Fruit fly (Drosophila melanogaster) whole organism, embryonic: Measurements from ENCODE around the gene CG10365.

ENCODE experiments used
- CG10274 ChIP-seq: fragments of 200-800 bp; sonication (Bioruptor generic); optimal IDR thresholded peaks from 3 replicates; lab custom pipeline; 2017; ENCODE audit warnings: missing biosample characterization, mild to moderate bottlenecking, missing genetic modification characterization
- CG11093 ChIP-seq: fragments of 200-800 bp; sonication (Bioruptor generic); IDR thresholded peaks from 3 replicates; pipeline ENCODE4 v1.3.6; 2022; ENCODE audit warnings: missing biosample characterization, missing genetic modification characterization
- CG12155 ChIP-seq: fragments of 200-800 bp; sonication (Bioruptor generic); optimal IDR thresholded peaks from 3 replicates; lab custom pipeline; 2016; ENCODE audit warnings: missing biosample characterization, missing genetic modification characterization
- CG14050 ChIP-seq: fragments of 200-800 bp; sonication (Bioruptor generic); IDR thresholded peaks from 3 replicates; pipeline ENCODE4 v1.3.6; 2022; ENCODE audit warnings: missing biosample characterization, missing genetic modification characterization
- CG14667 ChIP-seq: fragments of 200-800 bp; sonication (Bioruptor generic); IDR thresholded peaks from 2 replicates; pipeline ENCODE4 v1.3.6; 2022; ENCODE audit warnings: missing biosample characterization, missing genetic modification characterization
- CG15601 ChIP-seq: fragments of 200-800 bp; sonication (Bioruptor generic); optimal IDR thresholded peaks from 3 replicates; lab custom pipeline; 2019; ENCODE audit warnings: missing biosample characterization, mild to moderate bottlenecking, missing genetic modification characterization, moderate library complexity
- CG18476 ChIP-seq: fragments of 200-800 bp; sonication (Bioruptor generic); optimal IDR thresholded peaks from 2 replicates; lab custom pipeline; 2016; ENCODE audit warnings: missing biosample characterization, mild to moderate bottlenecking, missing genetic modification characterization
- CG30020 ChIP-seq: fragments of 200-800 bp; optimal IDR thresholded peaks from 2 replicates; lab custom pipeline; 2019; ENCODE audit warnings: missing biosample characterization, mild to moderate bottlenecking, missing genetic modification characterization, moderate library complexity
- CG30403 ChIP-seq: fragments of 200-800 bp; sonication (Bioruptor generic); optimal IDR thresholded peaks from 3 replicates; lab custom pipeline; 2016; ENCODE audit warnings: missing biosample characterization, missing genetic modification characterization
- CG32532 ChIP-seq: fragments of 200-800 bp; sonication (Bioruptor generic); IDR thresholded peaks from 2 replicates; pipeline ENCODE4 v1.3.6; 2022; ENCODE audit warnings: missing biosample characterization, missing genetic modification characterization
- CG33213 ChIP-seq: fragments of 200-800 bp; sonication (Bioruptor generic); optimal IDR thresholded peaks from 3 replicates; lab custom pipeline; 2016; ENCODE audit warnings: missing biosample characterization, missing genetic modification characterization
- CG34224 ChIP-seq: fragments of 200-800 bp; sonication (Bioruptor generic); IDR thresholded peaks from 3 replicates; pipeline ENCODE4 v1.3.6; 2022; ENCODE audit warnings: missing biosample characterization, missing genetic modification characterization; ENCODE audit not compliant: partially characterized antibody
- CG3838 ChIP-seq: fragments of 200-800 bp; sonication (Bioruptor generic); optimal IDR thresholded peaks from 3 replicates; lab custom pipeline; 2016; ENCODE audit warnings: missing biosample characterization, missing genetic modification characterization
- CG4424 ChIP-seq: fragments of 200-800 bp; sonication (Bioruptor generic); optimal IDR thresholded peaks from 3 replicates; lab custom pipeline; 2016; ENCODE audit warnings: missing biosample characterization, missing genetic modification characterization
- CG4820 ChIP-seq: fragments of 200-800 bp; sonication (Bioruptor generic); optimal IDR thresholded peaks from 3 replicates; lab custom pipeline; 2016; ENCODE audit warnings: missing biosample characterization, missing genetic modification characterization
- CG5953 ChIP-seq: fragments of 200-800 bp; sonication (Bioruptor generic); IDR thresholded peaks from 2 replicates; pipeline ENCODE4 v1.3.6; 2022; ENCODE audit warnings: missing biosample characterization, missing genetic modification characterization
- CG6813 ChIP-seq: fragments of 200-800 bp; sonication (Bioruptor generic); optimal IDR thresholded peaks from 2 replicates; lab custom pipeline; 2017; ENCODE audit warnings: missing biosample characterization, missing genetic modification characterization, mild to moderate bottlenecking, moderate library complexity, missing genetic modification reagents
- CHES-1-like ChIP-seq: fragments of 200-800 bp; sonication (Bioruptor generic); optimal IDR thresholded peaks from 2 replicates; lab custom pipeline; 2016; ENCODE audit warnings: missing biosample characterization, missing genetic modification characterization
- CTCF ChIP-seq: fragments of 200-800 bp; sonication (Bioruptor generic); optimal IDR thresholded peaks from 2 replicates; lab custom pipeline; 2017; ENCODE audit warnings: missing biosample characterization, mild to moderate bottlenecking, missing genetic modification characterization, moderate library complexity
- Dip2 ChIP-seq: fragments of 200-800 bp; sonication (Bioruptor generic); IDR thresholded peaks from 2 replicates; pipeline ENCODE4 v1.3.6; 2022; ENCODE audit warnings: missing biosample characterization, missing genetic modification characterization
- Dip3 ChIP-seq: fragments of 200-800 bp; sonication (Bioruptor generic); optimal IDR thresholded peaks from 3 replicates; lab custom pipeline; 2016; ENCODE audit warnings: missing biosample characterization, missing genetic modification characterization
- Dp ChIP-seq: fragments of 200-800 bp; sonication (Bioruptor generic); optimal IDR thresholded peaks from 2 replicates; lab custom pipeline; 2018; ENCODE audit warnings: missing biosample characterization, mild to moderate bottlenecking, missing genetic modification characterization, moderate library complexity
- E2f2 ChIP-seq: fragments of 200-800 bp; sonication (Bioruptor generic); IDR thresholded peaks from 2 replicates; pipeline ENCODE4 v1.3.6; 2022; ENCODE audit warnings: missing biosample characterization, missing genetic modification characterization
- H2.0 ChIP-seq: fragments of 200-800 bp; sonication (Bioruptor generic); IDR thresholded peaks from 2 replicates; pipeline ENCODE4 v1.3.6; 2022; ENCODE audit warnings: missing biosample characterization, missing genetic modification characterization
- HLH54F ChIP-seq: fragments of 200-800 bp; sonication (Bioruptor generic); optimal IDR thresholded peaks from 3 replicates; lab custom pipeline; 2016; ENCODE audit warnings: missing biosample characterization, missing genetic modification characterization
- NfI ChIP-seq: fragments of 200-800 bp; sonication (Bioruptor generic); optimal IDR thresholded peaks from 3 replicates; lab custom pipeline; 2018; ENCODE audit warnings: missing biosample characterization, mild to moderate bottlenecking, missing genetic modification characterization, moderate library complexity
- Optix ChIP-seq: fragments of 200-800 bp; sonication (Bioruptor generic); IDR thresholded peaks from 3 replicates; pipeline ENCODE4 v1.3.6; 2022; ENCODE audit warnings: missing biosample characterization, missing genetic modification characterization
- Ravus ChIP-seq: fragments of 200-800 bp; sonication (Bioruptor generic); IDR thresholded peaks from 2 replicates; pipeline ENCODE4 v1.3.6; 2022; ENCODE audit warnings: missing biosample characterization, missing genetic modification characterization
- Sox100B ChIP-seq: fragments of 200-800 bp; sonication (Bioruptor generic); optimal IDR thresholded peaks from 3 replicates; lab custom pipeline; 2018; ENCODE audit warnings: missing biosample characterization, mild to moderate bottlenecking, missing genetic modification characterization
- ac ChIP-seq: fragments of 200-800 bp; sonication (Bioruptor generic); optimal IDR thresholded peaks from 3 replicates; lab custom pipeline; 2017; ENCODE audit warnings: missing biosample characterization, mild to moderate bottlenecking, missing genetic modification characterization
- cad ChIP-seq: fragments of >200 bp; optimal IDR thresholded peaks from 2 replicates; lab custom pipeline; 2017; ENCODE audit warnings: missing biosample characterization, missing genetic modification characterization
- cas ChIP-seq: fragments of 200-800 bp; sonication (Bioruptor generic); IDR thresholded peaks from 2 replicates; pipeline ENCODE4 v1.3.6; 2022; ENCODE audit warnings: missing biosample characterization, missing genetic modification characterization
- chif ChIP-seq, 2 experiments: fragments of 200-800 bp; sonication (Bioruptor generic); optimal IDR thresholded peaks; 3 replicates each; lab custom pipeline; 2016; ENCODE audit warnings: missing biosample characterization in 2 of 2, missing genetic modification characterization in 2 of 2
- danr ChIP-seq: fragments of 200-800 bp; sonication (Bioruptor generic); IDR thresholded peaks from 2 replicates; pipeline ENCODE4 v1.3.6; 2022; ENCODE audit warnings: missing biosample characterization, missing genetic modification characterization
- dm ChIP-seq: fragments of 200-800 bp; sonication (Bioruptor generic); optimal IDR thresholded peaks from 3 replicates; lab custom pipeline; 2016; ENCODE audit warnings: missing biosample characterization, missing genetic modification characterization
- dmrt99B ChIP-seq: fragments of 200-800 bp; sonication (Bioruptor generic); optimal IDR thresholded peaks from 2 replicates; lab custom pipeline; 2018; ENCODE audit warnings: missing biosample characterization, mild to moderate bottlenecking, missing genetic modification characterization, moderate library complexity
- eyg ChIP-seq: fragments of 200-800 bp; sonication (Bioruptor generic); optimal IDR thresholded peaks from 3 replicates; lab custom pipeline; 2016; ENCODE audit warnings: missing biosample characterization, missing genetic modification characterization
- gsb-n ChIP-seq: fragments of 200-800 bp; sonication (Bioruptor generic); optimal IDR thresholded peaks from 3 replicates; lab custom pipeline; 2018; ENCODE audit warnings: missing biosample characterization, mild to moderate bottlenecking, missing genetic modification characterization
- ham ChIP-seq: fragments of 200-800 bp; sonication (Bioruptor generic); IDR thresholded peaks from 2 replicates; pipeline ENCODE4 v1.3.6; 2022; ENCODE audit warnings: missing biosample characterization, missing genetic modification characterization
- insv ChIP-seq, 2 experiments: fragments of 200-800 bp; sonication (Bioruptor generic); optimal IDR thresholded peaks; 3 replicates each; lab custom pipeline; 2016 to 2018; ENCODE audit warnings: missing biosample characterization in 2 of 2, missing genetic modification characterization in 2 of 2
- kah ChIP-seq: fragments of 200-800 bp; sonication (Bioruptor generic); optimal IDR thresholded peaks from 2 replicates; lab custom pipeline; 2018; ENCODE audit warnings: missing biosample characterization, mild to moderate bottlenecking, missing genetic modification characterization
- kay ChIP-seq: fragments of 200-800 bp; sonication (Bioruptor generic); optimal IDR thresholded peaks from 2 replicates; lab custom pipeline; 2016; ENCODE audit warnings: missing biosample characterization, missing genetic modification characterization
- mld ChIP-seq: fragments of 200-800 bp; sonication (Bioruptor generic); IDR thresholded peaks from 3 replicates; pipeline ENCODE4 v1.3.6; 2022; ENCODE audit warnings: missing biosample characterization, missing genetic modification characterization; ENCODE audit not compliant: partially characterized antibody
- nau ChIP-seq: fragments of 200-800 bp; sonication (Bioruptor generic); optimal IDR thresholded peaks from 3 replicates; lab custom pipeline; 2017; ENCODE audit warnings: missing biosample characterization, mild to moderate bottlenecking, missing genetic modification characterization, missing genetic modification reagents
- run ChIP-seq: fragments of 200-800 bp; sonication (Bioruptor generic); optimal IDR thresholded peaks from 3 replicates; lab custom pipeline; 2018; ENCODE audit warnings: missing biosample characterization, mild to moderate bottlenecking, missing genetic modification characterization
- sc ChIP-seq, 3 experiments: fragments of >200 bp in 2 of 3; fragments of 200-800 bp in 1 of 3; sonication (Bioruptor generic) in 1 of 3; optimal IDR thresholded peaks; 2 replicates in 2 of 3; 3 replicates in 1 of 3; lab custom pipeline; 2017; ENCODE audit warnings: mild to moderate bottlenecking in 1 of 3, missing biosample characterization in 1 of 3, missing genetic modification characterization in 1 of 3, missing genetic modification reagents in 1 of 3
- scrt ChIP-seq: fragments of 200-800 bp; sonication (Bioruptor generic); optimal IDR thresholded peaks from 2 replicates; lab custom pipeline; 2018; ENCODE audit warnings: missing biosample characterization, mild to moderate bottlenecking, missing genetic modification characterization, moderate library complexity
- stc ChIP-seq: fragments of 200-800 bp; sonication (Bioruptor generic); IDR thresholded peaks from 2 replicates; pipeline ENCODE4 v1.3.6; 2022; ENCODE audit warnings: missing biosample characterization, missing genetic modification characterization
- tio ChIP-seq: fragments of 200-800 bp; sonication (Bioruptor generic); optimal IDR thresholded peaks from 2 replicates; lab custom pipeline; 2017; ENCODE audit warnings: missing biosample characterization, missing genetic modification characterization, inconsistent platforms
- tx ChIP-seq: fragments of 200-800 bp; sonication (Bioruptor generic); optimal IDR thresholded peaks from 2 replicates; lab custom pipeline; 2016; ENCODE audit warnings: missing biosample characterization, missing genetic modification characterization
- zen ChIP-seq: fragments of 200-800 bp; sonication (Bioruptor generic); optimal IDR thresholded peaks from 3 replicates; lab custom pipeline; 2018; ENCODE audit warnings: missing biosample characterization, mild to moderate bottlenecking, missing genetic modification characterization, moderate library complexity

CG10365 gene

DNA sequence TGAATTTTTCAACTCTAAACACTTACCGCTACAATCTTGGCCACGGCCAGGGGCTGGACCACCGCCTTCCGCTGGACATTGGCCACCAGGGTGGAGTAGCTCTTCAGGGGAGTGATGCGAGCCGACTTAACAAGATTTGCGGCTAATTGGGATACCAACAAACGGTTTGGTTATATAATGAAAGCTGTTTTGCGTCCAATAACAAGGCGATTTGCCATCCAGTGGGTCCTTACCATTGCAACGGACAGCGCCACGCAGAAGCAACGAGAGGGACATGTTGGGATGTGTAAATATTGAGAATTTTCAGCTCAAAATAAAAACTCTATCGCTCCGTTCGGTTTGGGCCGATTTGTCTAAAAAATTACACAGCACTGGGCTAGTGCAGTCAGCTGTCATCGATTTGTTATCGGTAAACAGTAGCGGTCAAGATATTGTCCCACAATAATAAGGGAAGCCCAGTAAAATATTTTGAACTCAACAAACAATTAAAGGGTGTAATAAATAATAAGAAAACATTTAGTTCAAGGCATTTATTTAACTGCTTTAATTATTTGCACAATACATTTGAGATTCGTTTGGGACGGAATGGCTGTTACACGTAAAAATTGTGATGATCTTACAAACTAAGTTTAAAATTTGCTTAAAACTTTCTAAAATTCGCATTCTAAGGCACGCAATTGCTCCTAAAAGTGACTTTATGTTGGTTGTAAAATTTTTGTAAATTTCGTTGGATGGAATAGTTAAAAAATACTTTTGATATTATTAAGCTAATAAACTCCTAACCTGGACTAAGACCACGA lies 37.3 kb downstream of the CG10365 start, which contains the start of gene SdhD (continued):
- no peak for TF ChIP-seq cad (GFP tag; lab: Kevin White, UChicago)
- TF ChIP-seq gsb-n (tag; lab: Kevin White, UChicago) = no peak
- no peak for TF ChIP-seq Sox100B (GFP tag; lab: Kevin White, UChicago)
- no peak for TF ChIP-seq CG5953 (GFP tag; lab: Robert Waterston, UW)
- TF ChIP-seq CG4424 (GFP tag; lab: Kevin White, UChicago) = no peak
- TF ChIP-seq kay = no peak
- peak; percentile 30 for TF ChIP-seq CG33213 (GFP tag; lab: Kevin White, UChicago)
- TF ChIP-seq zen = peak; percentile 5
- TF ChIP-seq CG6813 (GFP tag; lab: Kevin White, UChicago) = no peak
- no peak for TF ChIP-seq CTCF (GFP tag; lab: Kevin White, UChicago)
- no peak for TF ChIP-seq CG11093
- TF ChIP-seq Optix (GFP tag; lab: Robert Waterston, UW) = no peak
- TF ChIP-seq ham (GFP tag; lab: Robert Waterston, UW) = no peak
- no peak for TF ChIP-seq NfI (GFP tag; lab: Kevin White, UChicago)
- TF ChIP-seq tio = no peak
- TF ChIP-seq CG18476 = no peak
- TF ChIP-seq CG10274 (GFP tag; lab: Kevin White, UChicago) = no peak
- no peak for TF ChIP-seq insv (GFP tag; optimal IDR thresholded peaks at IDR 0.05; lab: Kevin White, UChicago)
- TF ChIP-seq Dp (GFP tag; lab: Kevin White, UChicago) = peak; percentile 29
- peak; percentile 20 for TF ChIP-seq CG30020 (tag; lab: Kevin White, UChicago)
- no peak for TF ChIP-seq kah (GFP tag; lab: Kevin White, UChicago)
- TF ChIP-seq HLH54F = no peak
- no peak for TF ChIP-seq scrt (GFP tag; lab: Kevin White, UChicago)
- no peak for TF ChIP-seq run (tag; lab: Kevin White, UChicago)
- TF ChIP-seq chif (GFP tag; optimal IDR thresholded peaks at IDR 0.05; lab: Kevin White, UChicago) = no peak
- peak; percentile 21; the same call in 1 of the 2 replicates for TF ChIP-seq CG32532 (GFP tag; lab: Robert Waterston, UW)
- no peak for TF ChIP-seq CG14667
- no peak for TF ChIP-seq tx (GFP tag; lab: Kevin White, UChicago)
- TF ChIP-seq CG30403 (GFP tag; lab: Kevin White, UChicago) = peak; percentile 19
- no peak for TF ChIP-seq stc (GFP tag; lab: Robert Waterston, UW)
- no peak for TF ChIP-seq CHES-1-like (GFP tag; lab: Kevin White, UChicago)
- peak; percentile 30; the same call in 1 of the 2 replicates for TF ChIP-seq E2f2 (GFP tag; lab: Robert Waterston, UW)
- no peak for TF ChIP-seq CG3838
- TF ChIP-seq ac (GFP tag; lab: Kevin White, UChicago) = no peak
- no peak for TF ChIP-seq CG14050
- no peak for TF ChIP-seq Dip2 (GFP tag; lab: Robert Waterston, UW)
- TF ChIP-seq dm (GFP tag; lab: Kevin White, UChicago) = no peak
- no peak for TF ChIP-seq Ravus (GFP tag; lab: Robert Waterston, UW)
- TF ChIP-seq CG15601 (tag; lab: Kevin White, UChicago) = no peak
- peak; percentile 31 for TF ChIP-seq CG12155 (GFP tag; lab: Kevin White, UChicago)
- TF ChIP-seq sc (optimal IDR thresholded peaks at IDR 0.05; lab: Kevin White, UChicago) = no peak
- no peak for TF ChIP-seq sc (GFP tag; optimal IDR thresholded peaks at IDR 0.05; lab: Kevin White, UChicago)
- TF ChIP-seq CG34224 (GFP tag; lab: Robert Waterston, UW) = peak; percentile 63; the same call in 2 of the 3 replicates
- no peak for TF ChIP-seq nau
- no peak for TF ChIP-seq danr
- no peak for TF ChIP-seq H2.0 (GFP tag; lab: Robert Waterston, UW)
- TF ChIP-seq mld (GFP tag; lab: Robert Waterston, UW) = no peak
- TF ChIP-seq Dip3 (GFP tag; lab: Kevin White, UChicago) = no peak
- TF ChIP-seq cas (GFP tag; lab: Robert Waterston, UW) = no peak
- no peak for TF ChIP-seq eyg (GFP tag; lab: Kevin White, UChicago)
- peak; percentile 12 for TF ChIP-seq dmrt99B (tag; lab: Kevin White, UChicago)
- peak; percentile 10 for TF ChIP-seq CG4820
